Worm (Caenorhabditis elegans) whole organism, L2 larva: Measurements from ENCODE around the gene R52.4.

Experiments used
- aly-2 ChIP-seq: fragments of 150-350 bp; optimal IDR thresholded peaks from 2 replicates; lab custom pipeline; 2014; ENCODE audit warnings: missing biosample characterization, missing genetic modification characterization
- elt-3 ChIP-seq: sonication (generic microtip); optimal IDR thresholded peaks from 2 replicates; lab custom pipeline; 2017; ENCODE audit warnings: missing biosample characterization, missing genetic modification characterization
- lin-13 ChIP-seq: fragments of 150-350 bp; optimal IDR thresholded peaks from 2 replicates; lab custom pipeline; 2014; ENCODE audit warnings: missing biosample characterization, missing genetic modification reagents, missing genetic modification characterization
- skn-1 ChIP-seq: sonication (generic microtip); optimal IDR thresholded peaks from 2 replicates; lab custom pipeline; 2017; ENCODE audit warnings: missing biosample characterization, missing genetic modification characterization

- no peak for TF ChIP-seq elt-3 (tag; lab: Kevin White, UChicago)
- no peak for TF ChIP-seq skn-1 (tag; lab: Kevin White, UChicago)
- TF ChIP-seq aly-2, result no peak
- no peak for TF ChIP-seq lin-13 (GFP tag; lab: Kevin White, UChicago)
These were observed 13.9 kb upstream of the R52.4 start, which contains the start of gene math-37 for ce11 chrII:2122091-2122490.
